Fruit fly (Drosophila melanogaster) whole organism, prepupa: ENCODE results near the gene CG43155.
A peak's percentile ranks its signal among the peaks of the same experiment; 100 is the strongest.

Experiments
- Blimp-1 ChIP-seq: fragments of 200-800 bp; sonication (Bioruptor generic); optimal IDR thresholded peaks from 3 replicates; lab custom pipeline; 2017; ENCODE audit warnings: missing biosample characterization, missing genetic modification characterization, mild to moderate bottlenecking, moderate library complexity, missing genetic modification reagents
- CG10631 ChIP-seq: fragments of 200-800 bp; sonication (Bioruptor generic); optimal IDR thresholded peaks from 2 replicates; lab custom pipeline; 2016; ENCODE audit warnings: missing biosample characterization, missing genetic modification characterization
- CG10669 ChIP-seq: fragments of 200-800 bp; sonication (Bioruptor generic); optimal IDR thresholded peaks from 3 replicates; lab custom pipeline; 2018; ENCODE audit warnings: missing biosample characterization, mild to moderate bottlenecking, missing genetic modification characterization, moderate library complexity
- CG11294 ChIP-seq: fragments of 200-800 bp; sonication (Bioruptor generic); IDR thresholded peaks from 2 replicates; pipeline ENCODE4 v1.3.6; 2022; ENCODE audit warnings: missing biosample characterization, missing genetic modification characterization
- CG11762 ChIP-seq: fragments of 200-800 bp; sonication (Bioruptor generic); optimal IDR thresholded peaks from 3 replicates; lab custom pipeline; 2016; ENCODE audit warnings: missing biosample characterization, missing genetic modification characterization; ENCODE audit not compliant: insufficient read depth
- CG11902 ChIP-seq: fragments of 200-800 bp; sonication (Bioruptor generic); optimal IDR thresholded peaks from 3 replicates; lab custom pipeline; 2016; ENCODE audit warnings: missing biosample characterization, missing genetic modification characterization
- CG15336 ChIP-seq: fragments of 200-800 bp; sonication (Bioruptor generic); IDR thresholded peaks from 2 replicates; pipeline ENCODE4 v1.3.6; 2022; ENCODE audit warnings: missing biosample characterization, missing genetic modification characterization
- CG1621 ChIP-seq: fragments of 200-800 bp; sonication (Bioruptor generic); optimal IDR thresholded peaks from 3 replicates; lab custom pipeline; 2018; ENCODE audit warnings: missing biosample characterization, mild to moderate bottlenecking, missing genetic modification characterization
- CG16779 ChIP-seq: fragments of 200-800 bp; sonication (Bioruptor generic); optimal IDR thresholded peaks from 3 replicates; lab custom pipeline; 2017; ENCODE audit warnings: missing biosample characterization, mild to moderate bottlenecking, missing genetic modification characterization
- CG3032 ChIP-seq: fragments of 200-800 bp; optimal IDR thresholded peaks from 2 replicates; lab custom pipeline; 2019; ENCODE audit warnings: missing biosample characterization, mild to moderate bottlenecking, missing genetic modification characterization, moderate library complexity
- CG31627 ChIP-seq: fragments of 200-800 bp; sonication (Bioruptor generic); optimal IDR thresholded peaks from 3 replicates; lab custom pipeline; 2016; ENCODE audit warnings: missing biosample characterization, missing genetic modification characterization
- CG32006 ChIP-seq: fragments of 200-800 bp; sonication (Bioruptor generic); optimal IDR thresholded peaks from 3 replicates; lab custom pipeline; 2017; ENCODE audit warnings: missing biosample characterization, mild to moderate bottlenecking, missing genetic modification characterization
- CG34406 ChIP-seq: fragments of 200-800 bp; sonication (Bioruptor generic); optimal IDR thresholded peaks from 3 replicates; lab custom pipeline; 2016; ENCODE audit warnings: missing biosample characterization, missing genetic modification characterization
- CG3919 ChIP-seq: fragments of 200-800 bp; sonication (Bioruptor generic); optimal IDR thresholded peaks from 3 replicates; lab custom pipeline; 2016; ENCODE audit warnings: missing biosample characterization, missing genetic modification characterization
- CG4318 ChIP-seq: fragments of 200-800 bp; sonication (Bioruptor generic); optimal IDR thresholded peaks from 3 replicates; lab custom pipeline; 2017; ENCODE audit warnings: missing biosample characterization, mild to moderate bottlenecking, missing genetic modification characterization
- CG6163 ChIP-seq: fragments of 200-800 bp; sonication (Bioruptor generic); IDR thresholded peaks from 3 replicates; pipeline ENCODE4 v1.3.6; 2022; ENCODE audit warnings: missing biosample characterization, missing genetic modification characterization
- CG6276 ChIP-seq: fragments of 200-800 bp; sonication (Bioruptor generic); optimal IDR thresholded peaks from 2 replicates; lab custom pipeline; 2017; ENCODE audit warnings: missing biosample characterization, mild to moderate bottlenecking, missing genetic modification characterization
- CG6792 ChIP-seq: fragments of 200-800 bp; sonication (Bioruptor generic); optimal IDR thresholded peaks from 3 replicates; lab custom pipeline; 2016; ENCODE audit warnings: missing biosample characterization, missing genetic modification characterization
- CG6808 ChIP-seq: fragments of 200-800 bp; sonication (Bioruptor generic); optimal IDR thresholded peaks from 3 replicates; lab custom pipeline; 2017; ENCODE audit warnings: missing biosample characterization, missing genetic modification characterization, mild to moderate bottlenecking, moderate library complexity, missing genetic modification reagents
- CG7368 ChIP-seq: fragments of 200-800 bp; sonication (Bioruptor generic); optimal IDR thresholded peaks from 3 replicates; lab custom pipeline; 2016; ENCODE audit warnings: missing biosample characterization, missing genetic modification characterization
- CG8119 ChIP-seq: fragments of 200-800 bp; sonication (Bioruptor generic); IDR thresholded peaks from 3 replicates; pipeline ENCODE4 v1.3.6; 2022; ENCODE audit warnings: missing biosample characterization, missing genetic modification characterization
- CG8319 ChIP-seq: fragments of 200-800 bp; sonication (Bioruptor generic); optimal IDR thresholded peaks from 3 replicates; lab custom pipeline; 2016; ENCODE audit warnings: missing biosample characterization, missing genetic modification characterization
- CG8632 ChIP-seq: fragments of 200-800 bp; sonication (Bioruptor generic); optimal IDR thresholded peaks from 3 replicates; lab custom pipeline; 2016; ENCODE audit warnings: missing biosample characterization, missing genetic modification characterization
- CG9139 ChIP-seq: fragments of 200-800 bp; sonication (Bioruptor generic); optimal IDR thresholded peaks from 3 replicates; lab custom pipeline; 2017; ENCODE audit warnings: missing biosample characterization, mild to moderate bottlenecking, missing genetic modification characterization
- Eip75B ChIP-seq: fragments of 200-800 bp; sonication (Bioruptor generic); optimal IDR thresholded peaks from 3 replicates; lab custom pipeline; 2016; ENCODE audit warnings: missing biosample characterization, missing genetic modification characterization
- Eip93F ChIP-seq: fragments of 200-800 bp; sonication (Bioruptor generic); optimal IDR thresholded peaks from 2 replicates; lab custom pipeline; 2016; ENCODE audit warnings: missing biosample characterization, mild to moderate bottlenecking, missing genetic modification characterization
- Ets21C ChIP-seq: fragments of 200-800 bp; sonication (Bioruptor generic); optimal IDR thresholded peaks from 3 replicates; lab custom pipeline; 2016; ENCODE audit warnings: missing biosample characterization, missing genetic modification characterization
- Ets96B ChIP-seq: fragments of 200-800 bp; optimal IDR thresholded peaks from 2 replicates; lab custom pipeline; 2019; ENCODE audit warnings: missing biosample characterization, mild to moderate bottlenecking, missing genetic modification characterization, moderate library complexity
- Gug ChIP-seq: fragments of 200-800 bp; sonication (Bioruptor generic); IDR thresholded peaks from 2 replicates; pipeline ENCODE4 v1.3.6; 2022; ENCODE audit warnings: missing biosample characterization, missing genetic modification characterization
- Hr38 ChIP-seq: sonication (Bioruptor generic); optimal IDR thresholded peaks from 2 replicates; lab custom pipeline; 2016; ENCODE audit warnings: missing biosample characterization, missing genetic modification characterization
- Hr39 ChIP-seq: fragments of 200-800 bp; sonication (Bioruptor generic); optimal IDR thresholded peaks from 2 replicates; lab custom pipeline; 2016; ENCODE audit warnings: missing biosample characterization, missing genetic modification characterization
- Lpt ChIP-seq: fragments of 200-800 bp; sonication (Bioruptor generic); optimal IDR thresholded peaks from 3 replicates; lab custom pipeline; 2016; ENCODE audit warnings: missing biosample characterization, missing genetic modification characterization
- Met ChIP-seq: fragments of 200-800 bp; sonication (Bioruptor generic); optimal IDR thresholded peaks from 3 replicates; lab custom pipeline; 2016; ENCODE audit warnings: missing biosample characterization, missing genetic modification characterization
- OdsH ChIP-seq: fragments of 200-800 bp; sonication (Bioruptor generic); optimal IDR thresholded peaks from 3 replicates; lab custom pipeline; 2016; ENCODE audit warnings: missing biosample characterization, missing genetic modification characterization
- Smox ChIP-seq: fragments of 200-800 bp; sonication (Bioruptor generic); optimal IDR thresholded peaks from 3 replicates; lab custom pipeline; 2016; ENCODE audit warnings: missing biosample characterization, missing genetic modification characterization
- Sox102F ChIP-seq: fragments of 200-800 bp; sonication (Bioruptor generic); optimal IDR thresholded peaks from 2 replicates; lab custom pipeline; 2016; ENCODE audit warnings: missing biosample characterization, mild to moderate bottlenecking, missing genetic modification characterization
- Sox15 ChIP-seq: fragments of 200-800 bp; sonication (Bioruptor generic); optimal IDR thresholded peaks from 3 replicates; lab custom pipeline; 2016; ENCODE audit warnings: missing biosample characterization, missing genetic modification characterization
- acj6 ChIP-seq: fragments of 200-800 bp; sonication (Bioruptor generic); optimal IDR thresholded peaks from 3 replicates; lab custom pipeline; 2016; ENCODE audit warnings: missing biosample characterization, missing genetic modification characterization
- cyc ChIP-seq: fragments of 200-800 bp; sonication (Bioruptor generic); optimal IDR thresholded peaks from 3 replicates; lab custom pipeline; 2016; ENCODE audit warnings: missing biosample characterization, missing genetic modification characterization
- dac ChIP-seq: fragments of 200-800 bp; sonication (Bioruptor generic); optimal IDR thresholded peaks from 2 replicates; lab custom pipeline; 2017; ENCODE audit warnings: missing biosample characterization, mild to moderate bottlenecking, missing genetic modification characterization
- dsx ChIP-seq: fragments of 200-800 bp; optimal IDR thresholded peaks from 3 replicates; lab custom pipeline; 2019; ENCODE audit warnings: missing biosample characterization, mild to moderate bottlenecking, missing genetic modification characterization, moderate library complexity; ENCODE audit not compliant: poor library complexity, severe bottlenecking
- esn ChIP-seq: fragments of 200-800 bp; sonication (Bioruptor generic); optimal IDR thresholded peaks from 2 replicates; lab custom pipeline; 2016; ENCODE audit warnings: missing biosample characterization, mild to moderate bottlenecking, missing genetic modification characterization, moderate library complexity
- fd59A ChIP-seq: fragments of 200-800 bp; sonication (Bioruptor generic); optimal IDR thresholded peaks from 2 replicates; lab custom pipeline; 2017; ENCODE audit warnings: missing biosample characterization, mild to moderate bottlenecking, missing genetic modification characterization, missing genetic modification reagents
- fkh ChIP-seq: fragments of 200-800 bp; sonication (Bioruptor generic); optimal IDR thresholded peaks from 3 replicates; lab custom pipeline; 2017; ENCODE audit warnings: missing biosample characterization, mild to moderate bottlenecking, missing genetic modification characterization, moderate library complexity
- lz ChIP-seq: fragments of 200-800 bp; sonication (Bioruptor generic); optimal IDR thresholded peaks from 3 replicates; lab custom pipeline; 2016; ENCODE audit warnings: missing biosample characterization, missing genetic modification characterization
- net ChIP-seq: fragments of 200-800 bp; sonication (Bioruptor generic); optimal IDR thresholded peaks from 3 replicates; lab custom pipeline; 2016; ENCODE audit warnings: missing biosample characterization, missing genetic modification characterization
- pdm3 ChIP-seq: fragments of 200-800 bp; sonication (Bioruptor generic); optimal IDR thresholded peaks from 3 replicates; lab custom pipeline; 2016; ENCODE audit warnings: missing biosample characterization, missing genetic modification characterization
- spab ChIP-seq: fragments of 200-800 bp; sonication (Bioruptor generic); optimal IDR thresholded peaks from 2 replicates; lab custom pipeline; 2017; ENCODE audit warnings: missing biosample characterization, mild to moderate bottlenecking, missing genetic modification characterization, missing genetic modification reagents
- svp ChIP-seq: fragments of 200-800 bp; sonication (Bioruptor generic); peaks from one replicate; lab custom pipeline; 2016; ENCODE audit warnings: missing biosample characterization, missing genetic modification characterization
- topi ChIP-seq: fragments of 200-800 bp; sonication (Bioruptor generic); optimal IDR thresholded peaks from 3 replicates; lab custom pipeline; 2016; ENCODE audit warnings: missing biosample characterization, missing genetic modification characterization
- vri ChIP-seq: fragments of 200-800 bp; sonication (Bioruptor generic); optimal IDR thresholded peaks from 3 replicates; lab custom pipeline; 2016; ENCODE audit warnings: missing biosample characterization, mild to moderate bottlenecking, missing genetic modification characterization

Gene CG43155

dm6 chrX:11454189-11454882 is 5.2 kb upstream of the CG43155 start, which contains the start of the genes Evi5 and HP5:
Evi5 (minus strand) TSS chrX:11454386.
HP5 (plus strand) TSS chrX:11454786.
- peak; percentile 13 for TF ChIP-seq Sox15 (GFP tag; lab: Kevin White, UChicago)
- TF ChIP-seq CG8632 (GFP tag; lab: Kevin White, UChicago), result no peak
- peak; percentile 6 for TF ChIP-seq esn (GFP tag; lab: Kevin White, UChicago)
- TF ChIP-seq cyc (GFP tag; lab: Kevin White, UChicago), result peak; percentile 34
- TF ChIP-seq Lpt (GFP tag; lab: Kevin White, UChicago), result no peak
- no peak for TF ChIP-seq CG6808
- peak; percentile 10; the same call in 1 of the 2 replicates for TF ChIP-seq CG15336 (GFP tag; lab: Robert Waterston, UW)
- peak; percentile 55; the same call in 1 of the 2 replicates for TF ChIP-seq CG11294 (GFP tag; lab: Robert Waterston, UW)
- TF ChIP-seq Eip93F (GFP tag; lab: Kevin White, UChicago), result peak; percentile 27
- peak; percentile 84 for TF ChIP-seq svp (GFP tag; lab: Kevin White, UChicago)
- TF ChIP-seq fkh (GFP tag; lab: Kevin White, UChicago), result no peak
- TF ChIP-seq CG10669 (GFP tag; lab: Kevin White, UChicago), result peak; percentile 22
- no peak for TF ChIP-seq pdm3 (GFP tag; lab: Kevin White, UChicago)
- no peak for TF ChIP-seq Hr38 (GFP tag; lab: Kevin White, UChicago)
- TF ChIP-seq CG11762 (GFP tag; lab: Kevin White, UChicago), result no peak
- TF ChIP-seq CG11902, result peak; percentile 9
- TF ChIP-seq Smox (GFP tag; lab: Kevin White, UChicago), result no peak
- no peak for TF ChIP-seq CG6792
- no peak for TF ChIP-seq CG7368
- no peak for TF ChIP-seq fd59A (GFP tag; lab: Kevin White, UChicago)
- TF ChIP-seq CG32006 (GFP tag; lab: Kevin White, UChicago), result no peak
- TF ChIP-seq Gug (GFP tag; lab: Robert Waterston, UW), result peak; percentile 47
- TF ChIP-seq Ets21C (GFP tag; lab: Kevin White, UChicago), result peak; percentile 29
- no peak for TF ChIP-seq CG16779 (tag; lab: Kevin White, UChicago)
- TF ChIP-seq CG8119 (GFP tag; lab: Robert Waterston, UW), result no peak
- TF ChIP-seq CG3919 (GFP tag; lab: Kevin White, UChicago), result peak; percentile 17
- no peak for TF ChIP-seq CG8319 (GFP tag; lab: Kevin White, UChicago)
- TF ChIP-seq vri (GFP tag; lab: Kevin White, UChicago), result peak; percentile 13
- TF ChIP-seq dsx, result peak; percentile 47
- TF ChIP-seq CG6276 (GFP tag; lab: Kevin White, UChicago), result no peak
- TF ChIP-seq CG31627 (GFP tag; lab: Kevin White, UChicago), result peak; percentile 55
- TF ChIP-seq CG9139 (GFP tag; lab: Kevin White, UChicago), result no peak
- TF ChIP-seq Sox102F (GFP tag; lab: Kevin White, UChicago), result peak; percentile 7
- TF ChIP-seq Ets96B (tag; lab: Kevin White, UChicago), result no peak
- peak; percentile 78 for TF ChIP-seq lz (GFP tag; lab: Kevin White, UChicago)
- TF ChIP-seq Blimp-1 (GFP tag; lab: Kevin White, UChicago), result no peak
- peak; percentile 32 for TF ChIP-seq CG10631 (GFP tag; lab: Kevin White, UChicago)
- no peak for TF ChIP-seq Eip75B (GFP tag; lab: Kevin White, UChicago)
- peak; percentile 99 for TF ChIP-seq CG1621 (tag; lab: Kevin White, UChicago)
- TF ChIP-seq acj6, result peak; percentile 71
- TF ChIP-seq CG6163, result 0 out of 3 replicates have a peak, but pooled peaks have one; percentile 11
- peak; percentile 28 for TF ChIP-seq OdsH
- peak; percentile 34 for TF ChIP-seq topi (GFP tag; lab: Kevin White, UChicago)
- TF ChIP-seq net, result no peak
- TF ChIP-seq spab (GFP tag; lab: Kevin White, UChicago), result no peak
- peak; percentile 22 for TF ChIP-seq dac (GFP tag; lab: Kevin White, UChicago)
- peak; percentile 48 for TF ChIP-seq Hr39
- peak; percentile 51 for TF ChIP-seq Met
- no peak for TF ChIP-seq CG34406 (GFP tag; lab: Kevin White, UChicago)
- peak; percentile 22 for TF ChIP-seq CG4318 (GFP tag; lab: Kevin White, UChicago)
- peak; percentile 6 for TF ChIP-seq CG3032 (tag; lab: Kevin White, UChicago)
